Worm (Caenorhabditis elegans): ENCODE measurements around the gene K03H1.7.

The K03H1.7 gene

ce11 chrIII:9929525-9929924 is 17.7 kb upstream of the K03H1.7 start:
- TF ChIP-seq unc-62 (GFP tag; optimal IDR thresholded peaks at IDR 0.05): no peak

ce11 chrIII:9930406-9930805 is 16.8 kb upstream of the K03H1.7 start:
- TF ChIP-seq unc-62 (GFP tag; optimal IDR thresholded peaks at IDR 0.05): no peak

- TF ChIP-seq unc-62 (GFP tag; optimal IDR thresholded peaks at IDR 0.05): no peak
These were observed 15.1 kb upstream of the K03H1.7 start, which contains the start of gene dec-7 for ce11 chrIII:9932091-9932490. dec-7 (plus strand) TSS chrIII:9932398.

- TF ChIP-seq unc-62 (GFP tag; optimal IDR thresholded peaks at IDR 0.05): no peak
These were observed 6.1 kb upstream of the K03H1.7 start, which contains the start of the genes K03H1.9 and K03H1.12 for ce11 chrIII:9941020-9941674. K03H1.9 (minus strand) TSS chrIII:9941490. K03H1.12 (plus strand) TSS chrIII:9941624.

ce11 chrIII:9944723-9945122 is 2.5 kb upstream of the K03H1.7 start, which contains the start of gene gln-2:
gln-2 (minus strand) TSS chrIII:9944823.
- TF ChIP-seq unc-62 (GFP tag; optimal IDR thresholded peaks at IDR 0.05): no peak

- TF ChIP-seq unc-62 (GFP tag; optimal IDR thresholded peaks at IDR 0.05): no peak
These were observed 3.0 kb downstream of the K03H1.7 start, which contains the start of gene K03H1.13 for ce11 chrIII:9950244-9950643. K03H1.13 (minus strand) TSS chrIII:9950344.

- TF ChIP-seq unc-62 (GFP tag; optimal IDR thresholded peaks at IDR 0.05): no peak
These were observed 4.7 kb downstream of the K03H1.7 start, which contains the start of gene K03H1.11 for ce11 chrIII:9951864-9952263. K03H1.11 (minus strand) TSS chrIII:9951964.

ce11 chrIII:9956123-9956522 is 8.9 kb downstream of the K03H1.7 start, which contains the start of gene mog-1:
mog-1 (minus strand) TSS chrIII:9956215.
- no peak for TF ChIP-seq unc-62 (GFP tag; optimal IDR thresholded peaks at IDR 0.05)

- TF ChIP-seq unc-62 (GFP tag; optimal IDR thresholded peaks at IDR 0.05): no peak
These were observed 9.6 kb downstream of the K03H1.7 start, which contains the start of gene alx-1 for ce11 chrIII:9956665-9957401. alx-1 (plus strand) TSS chrIII:9957351.

- no peak for TF ChIP-seq unc-62 (GFP tag; optimal IDR thresholded peaks at IDR 0.05)
These were observed 16.2 kb downstream of the K03H1.7 start for ce11 chrIII:9963447-9963846.

- no peak for TF ChIP-seq unc-62 (GFP tag; optimal IDR thresholded peaks at IDR 0.05)
These were observed 17.2 kb downstream of the K03H1.7 start for ce11 chrIII:9964416-9964815.

- no peak for TF ChIP-seq unc-62 (GFP tag; optimal IDR thresholded peaks at IDR 0.05)
These were observed 18.2 kb downstream of the K03H1.7 start for ce11 chrIII:9965444-9965843.

- TF ChIP-seq unc-62 (GFP tag; optimal IDR thresholded peaks at IDR 0.05): no peak
These were observed 22.2 kb downstream of the K03H1.7 start for ce11 chrIII:9969371-9969770.

- TF ChIP-seq unc-62 (GFP tag; optimal IDR thresholded peaks at IDR 0.05): no peak
These were observed 25.1 kb downstream of the K03H1.7 start for ce11 chrIII:9972192-9972811.

- TF ChIP-seq unc-62 (GFP tag; optimal IDR thresholded peaks at IDR 0.05): no peak
These were observed 26.6 kb downstream of the K03H1.7 start, which contains the start of gene R10E12.2 for ce11 chrIII:9973765-9974164. R10E12.2 (minus strand) TSS chrIII:9973865.

- no peak for TF ChIP-seq unc-62 (GFP tag; optimal IDR thresholded peaks at IDR 0.05)
These were observed 35.0 kb downstream of the K03H1.7 start for ce11 chrIII:9982119-9982642.

Measured in whole organism, dauer.